Fruit fly (Drosophila melanogaster) whole organism, prepupa: Measurements from ENCODE around the gene CG33721.

Experiments used
- Blimp-1 ChIP-seq: fragments of 200-800 bp; sonication (Bioruptor generic); optimal IDR thresholded peaks from 3 replicates; lab custom pipeline; 2017; ENCODE audit warnings: missing biosample characterization, missing genetic modification characterization, mild to moderate bottlenecking, moderate library complexity, missing genetic modification reagents
- CG10631 ChIP-seq: fragments of 200-800 bp; sonication (Bioruptor generic); optimal IDR thresholded peaks from 2 replicates; lab custom pipeline; 2016; ENCODE audit warnings: missing biosample characterization, missing genetic modification characterization
- CG10669 ChIP-seq: fragments of 200-800 bp; sonication (Bioruptor generic); optimal IDR thresholded peaks from 3 replicates; lab custom pipeline; 2018; ENCODE audit warnings: missing biosample characterization, mild to moderate bottlenecking, missing genetic modification characterization, moderate library complexity
- CG11294 ChIP-seq: fragments of 200-800 bp; sonication (Bioruptor generic); IDR thresholded peaks from 2 replicates; pipeline ENCODE4 v1.3.6; 2022; ENCODE audit warnings: missing biosample characterization, missing genetic modification characterization
- CG11762 ChIP-seq: fragments of 200-800 bp; sonication (Bioruptor generic); optimal IDR thresholded peaks from 3 replicates; lab custom pipeline; 2016; ENCODE audit warnings: missing biosample characterization, missing genetic modification characterization; ENCODE audit not compliant: insufficient read depth
- CG11902 ChIP-seq: fragments of 200-800 bp; sonication (Bioruptor generic); optimal IDR thresholded peaks from 3 replicates; lab custom pipeline; 2016; ENCODE audit warnings: missing biosample characterization, missing genetic modification characterization
- CG15336 ChIP-seq: fragments of 200-800 bp; sonication (Bioruptor generic); IDR thresholded peaks from 2 replicates; pipeline ENCODE4 v1.3.6; 2022; ENCODE audit warnings: missing biosample characterization, missing genetic modification characterization
- CG1621 ChIP-seq: fragments of 200-800 bp; sonication (Bioruptor generic); optimal IDR thresholded peaks from 3 replicates; lab custom pipeline; 2018; ENCODE audit warnings: missing biosample characterization, mild to moderate bottlenecking, missing genetic modification characterization
- CG16779 ChIP-seq: fragments of 200-800 bp; sonication (Bioruptor generic); optimal IDR thresholded peaks from 3 replicates; lab custom pipeline; 2017; ENCODE audit warnings: missing biosample characterization, mild to moderate bottlenecking, missing genetic modification characterization
- CG31627 ChIP-seq: fragments of 200-800 bp; sonication (Bioruptor generic); optimal IDR thresholded peaks from 3 replicates; lab custom pipeline; 2016; ENCODE audit warnings: missing biosample characterization, missing genetic modification characterization
- CG34406 ChIP-seq: fragments of 200-800 bp; sonication (Bioruptor generic); optimal IDR thresholded peaks from 3 replicates; lab custom pipeline; 2016; ENCODE audit warnings: missing biosample characterization, missing genetic modification characterization
- CG3919 ChIP-seq: fragments of 200-800 bp; sonication (Bioruptor generic); optimal IDR thresholded peaks from 3 replicates; lab custom pipeline; 2016; ENCODE audit warnings: missing biosample characterization, missing genetic modification characterization
- CG6163 ChIP-seq: fragments of 200-800 bp; sonication (Bioruptor generic); IDR thresholded peaks from 3 replicates; pipeline ENCODE4 v1.3.6; 2022; ENCODE audit warnings: missing biosample characterization, missing genetic modification characterization
- CG6276 ChIP-seq: fragments of 200-800 bp; sonication (Bioruptor generic); optimal IDR thresholded peaks from 2 replicates; lab custom pipeline; 2017; ENCODE audit warnings: missing biosample characterization, mild to moderate bottlenecking, missing genetic modification characterization
- CG6792 ChIP-seq: fragments of 200-800 bp; sonication (Bioruptor generic); optimal IDR thresholded peaks from 3 replicates; lab custom pipeline; 2016; ENCODE audit warnings: missing biosample characterization, missing genetic modification characterization
- CG6808 ChIP-seq: fragments of 200-800 bp; sonication (Bioruptor generic); optimal IDR thresholded peaks from 3 replicates; lab custom pipeline; 2017; ENCODE audit warnings: missing biosample characterization, missing genetic modification characterization, mild to moderate bottlenecking, moderate library complexity, missing genetic modification reagents
- CG6854 ChIP-seq: fragments of 200-800 bp; sonication (Bioruptor generic); optimal IDR thresholded peaks from 2 replicates; lab custom pipeline; 2017; ENCODE audit warnings: missing biosample characterization, mild to moderate bottlenecking, missing genetic modification characterization
- CG7368 ChIP-seq: fragments of 200-800 bp; sonication (Bioruptor generic); optimal IDR thresholded peaks from 3 replicates; lab custom pipeline; 2016; ENCODE audit warnings: missing biosample characterization, missing genetic modification characterization
- CG8119 ChIP-seq: fragments of 200-800 bp; sonication (Bioruptor generic); IDR thresholded peaks from 3 replicates; pipeline ENCODE4 v1.3.6; 2022; ENCODE audit warnings: missing biosample characterization, missing genetic modification characterization
- CG8319 ChIP-seq: fragments of 200-800 bp; sonication (Bioruptor generic); optimal IDR thresholded peaks from 3 replicates; lab custom pipeline; 2016; ENCODE audit warnings: missing biosample characterization, missing genetic modification characterization
- CG8632 ChIP-seq: fragments of 200-800 bp; sonication (Bioruptor generic); optimal IDR thresholded peaks from 3 replicates; lab custom pipeline; 2016; ENCODE audit warnings: missing biosample characterization, missing genetic modification characterization
- CG9139 ChIP-seq: fragments of 200-800 bp; sonication (Bioruptor generic); optimal IDR thresholded peaks from 3 replicates; lab custom pipeline; 2017; ENCODE audit warnings: missing biosample characterization, mild to moderate bottlenecking, missing genetic modification characterization
- Eip75B ChIP-seq: fragments of 200-800 bp; sonication (Bioruptor generic); optimal IDR thresholded peaks from 3 replicates; lab custom pipeline; 2016; ENCODE audit warnings: missing biosample characterization, missing genetic modification characterization
- Eip78C ChIP-seq: fragments of 200-800 bp; sonication (Bioruptor generic); peaks from one replicate; lab custom pipeline; 2016; ENCODE audit warnings: missing biosample characterization, missing genetic modification characterization
- Eip93F ChIP-seq: fragments of 200-800 bp; sonication (Bioruptor generic); optimal IDR thresholded peaks from 2 replicates; lab custom pipeline; 2016; ENCODE audit warnings: missing biosample characterization, mild to moderate bottlenecking, missing genetic modification characterization
- Ets21C ChIP-seq: fragments of 200-800 bp; sonication (Bioruptor generic); optimal IDR thresholded peaks from 3 replicates; lab custom pipeline; 2016; ENCODE audit warnings: missing biosample characterization, missing genetic modification characterization
- Hr39 ChIP-seq: fragments of 200-800 bp; sonication (Bioruptor generic); optimal IDR thresholded peaks from 2 replicates; lab custom pipeline; 2016; ENCODE audit warnings: missing biosample characterization, missing genetic modification characterization
- Hr4 ChIP-seq: fragments of 200-800 bp; sonication (Bioruptor generic); optimal IDR thresholded peaks from 3 replicates; lab custom pipeline; 2016; ENCODE audit warnings: missing biosample characterization, missing genetic modification characterization
- Met ChIP-seq: fragments of 200-800 bp; sonication (Bioruptor generic); optimal IDR thresholded peaks from 3 replicates; lab custom pipeline; 2016; ENCODE audit warnings: missing biosample characterization, missing genetic modification characterization
- OdsH ChIP-seq: fragments of 200-800 bp; sonication (Bioruptor generic); optimal IDR thresholded peaks from 3 replicates; lab custom pipeline; 2016; ENCODE audit warnings: missing biosample characterization, missing genetic modification characterization
- Sox14 ChIP-seq: fragments of 200-800 bp; sonication (Bioruptor generic); optimal IDR thresholded peaks from 3 replicates; lab custom pipeline; 2016; ENCODE audit warnings: missing biosample characterization, missing genetic modification characterization
- achi ChIP-seq: fragments of 200-800 bp; sonication (Bioruptor generic); optimal IDR thresholded peaks from 3 replicates; lab custom pipeline; 2016; ENCODE audit warnings: missing biosample characterization, missing genetic modification characterization
- acj6 ChIP-seq: fragments of 200-800 bp; sonication (Bioruptor generic); optimal IDR thresholded peaks from 3 replicates; lab custom pipeline; 2016; ENCODE audit warnings: missing biosample characterization, missing genetic modification characterization
- cyc ChIP-seq: fragments of 200-800 bp; sonication (Bioruptor generic); optimal IDR thresholded peaks from 3 replicates; lab custom pipeline; 2016; ENCODE audit warnings: missing biosample characterization, missing genetic modification characterization
- dsx ChIP-seq: fragments of 200-800 bp; optimal IDR thresholded peaks from 3 replicates; lab custom pipeline; 2019; ENCODE audit warnings: missing biosample characterization, mild to moderate bottlenecking, missing genetic modification characterization, moderate library complexity; ENCODE audit not compliant: poor library complexity, severe bottlenecking
- eg ChIP-seq: fragments of 200-800 bp; sonication (Bioruptor generic); IDR thresholded peaks from 3 replicates; pipeline ENCODE4 v1.3.6; 2022; ENCODE audit warnings: missing biosample characterization, missing genetic modification characterization
- fd59A ChIP-seq: fragments of 200-800 bp; sonication (Bioruptor generic); optimal IDR thresholded peaks from 2 replicates; lab custom pipeline; 2017; ENCODE audit warnings: missing biosample characterization, mild to moderate bottlenecking, missing genetic modification characterization, missing genetic modification reagents
- fkh ChIP-seq: fragments of 200-800 bp; sonication (Bioruptor generic); optimal IDR thresholded peaks from 3 replicates; lab custom pipeline; 2017; ENCODE audit warnings: missing biosample characterization, mild to moderate bottlenecking, missing genetic modification characterization, moderate library complexity
- net ChIP-seq: fragments of 200-800 bp; sonication (Bioruptor generic); optimal IDR thresholded peaks from 3 replicates; lab custom pipeline; 2016; ENCODE audit warnings: missing biosample characterization, missing genetic modification characterization
- pdm3 ChIP-seq: fragments of 200-800 bp; sonication (Bioruptor generic); optimal IDR thresholded peaks from 3 replicates; lab custom pipeline; 2016; ENCODE audit warnings: missing biosample characterization, missing genetic modification characterization
- salr ChIP-seq, 2 experiments: fragments of 200-800 bp; sonication (Bioruptor generic); optimal IDR thresholded peaks; 3 replicates each; lab custom pipeline; 2016 to 2018; ENCODE audit warnings: missing biosample characterization in 2 of 2, missing genetic modification characterization in 2 of 2, mild to moderate bottlenecking in 1 of 2
- spab ChIP-seq: fragments of 200-800 bp; sonication (Bioruptor generic); optimal IDR thresholded peaks from 2 replicates; lab custom pipeline; 2017; ENCODE audit warnings: missing biosample characterization, mild to moderate bottlenecking, missing genetic modification characterization, missing genetic modification reagents
- ss ChIP-seq, 2 experiments: fragments of 200-800 bp; sonication (Bioruptor generic); optimal IDR thresholded peaks; 2 replicates in 1 of 2; 3 replicates in 1 of 2; lab custom pipeline; 2017 to 2018; ENCODE audit warnings: mild to moderate bottlenecking in 2 of 2, missing biosample characterization in 2 of 2, missing genetic modification characterization in 2 of 2, moderate library complexity in 1 of 2
- svp ChIP-seq: fragments of 200-800 bp; sonication (Bioruptor generic); peaks from one replicate; lab custom pipeline; 2016; ENCODE audit warnings: missing biosample characterization, missing genetic modification characterization
- topi ChIP-seq: fragments of 200-800 bp; sonication (Bioruptor generic); optimal IDR thresholded peaks from 3 replicates; lab custom pipeline; 2016; ENCODE audit warnings: missing biosample characterization, missing genetic modification characterization

Gene CG33721

DNA sequence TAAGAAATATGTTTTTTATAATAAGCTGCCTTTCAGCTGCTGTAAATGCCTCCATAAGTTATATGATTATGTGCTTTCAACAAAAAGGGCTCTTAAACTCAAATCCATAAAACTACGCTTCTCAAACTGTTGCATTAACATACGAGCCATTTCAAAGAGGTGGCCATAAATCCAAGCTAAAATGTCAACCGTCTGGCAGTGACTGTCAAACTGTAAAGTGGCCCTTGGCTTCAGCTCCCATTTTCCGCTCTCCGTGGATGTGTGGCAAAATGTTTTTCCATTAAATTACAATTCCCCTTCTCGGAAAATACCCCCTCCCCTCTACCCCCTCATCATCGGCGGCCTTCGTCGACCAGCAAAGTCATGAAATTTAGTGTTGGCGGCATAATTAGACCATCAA lies 11.8 kb downstream of the CG33721 start:
- no peak for TF ChIP-seq CG11902 (GFP tag; lab: Kevin White, UChicago)
- no peak for TF ChIP-seq cyc (GFP tag; lab: Kevin White, UChicago)

DNA sequence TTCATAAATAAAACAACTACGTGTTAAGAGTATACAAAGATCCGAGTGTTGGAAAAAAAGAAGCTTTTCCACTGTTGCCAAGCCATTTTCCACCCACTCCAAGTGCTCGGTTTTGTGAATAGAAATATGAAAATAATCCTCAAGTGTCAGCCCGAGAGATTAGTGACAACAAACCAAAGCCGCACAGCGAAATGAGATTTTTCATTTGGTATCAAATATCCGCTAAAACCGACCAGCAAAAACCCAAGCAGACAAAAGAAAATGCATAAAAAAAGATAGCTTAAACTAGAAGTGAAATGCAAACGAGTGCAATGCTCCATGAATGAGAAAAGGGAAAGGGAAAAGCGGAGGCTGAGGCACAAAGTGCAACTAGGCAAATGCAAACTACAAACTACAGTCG lies 20.5 kb downstream of the CG33721 start, which contains the start of gene rdhB:
rdhB (plus strand) TSS at position 301 of the 400 bp plus-strand sequence.
- no peak for TF ChIP-seq CG31627 (GFP tag; lab: Kevin White, UChicago)
- no peak for TF ChIP-seq Blimp-1
- TF ChIP-seq, all 60 proteins: peak for 0

DNA sequence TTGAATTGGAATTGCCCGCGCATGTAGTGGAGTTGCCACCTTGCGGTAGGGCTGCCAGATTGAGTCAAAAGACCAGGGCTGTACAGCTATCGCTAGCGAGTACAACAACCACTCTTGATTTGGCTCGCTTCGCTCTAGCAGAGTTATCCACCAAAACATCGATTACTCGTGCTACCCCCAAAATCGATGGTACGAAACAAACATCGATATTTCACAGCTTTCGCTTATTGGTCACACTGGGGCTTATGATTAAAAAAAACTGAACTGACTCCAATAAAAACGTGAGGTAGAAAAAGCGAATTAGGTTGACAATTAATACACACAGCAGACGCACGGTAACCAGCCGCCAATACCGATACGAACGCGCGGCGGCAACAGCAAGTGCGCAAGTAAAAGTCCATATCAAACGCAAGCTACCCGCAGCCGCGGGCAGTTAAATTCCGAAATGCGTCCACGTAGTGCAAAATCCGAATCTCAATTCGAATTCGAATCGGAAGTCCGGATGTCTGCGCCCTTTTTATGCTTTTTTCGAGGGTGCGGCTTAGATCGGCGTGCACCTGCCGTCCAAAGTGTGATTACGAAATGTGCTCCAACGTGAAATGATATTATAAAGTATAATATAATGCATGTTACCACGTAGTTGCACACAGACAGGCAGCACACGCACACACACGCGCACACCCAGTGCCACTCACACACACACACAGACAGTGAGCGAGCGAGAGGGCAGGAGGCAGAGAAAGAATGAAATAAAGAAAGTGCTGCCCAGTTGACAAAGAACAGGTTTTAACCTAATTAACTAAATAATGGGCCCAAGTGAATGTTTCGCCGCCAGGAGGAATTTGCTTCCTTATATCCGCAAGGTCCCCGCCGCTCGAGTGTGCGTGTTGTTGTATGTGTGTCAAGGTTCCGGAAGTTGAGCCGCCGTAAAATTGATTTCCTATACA lies 25.9 kb downstream of the CG33721 start, which contains the start of gene Sar1:
Sar1 (plus strand) TSS at position 222 of the 947 bp plus-strand sequence.
- TF ChIP-seq Hr4 (GFP tag; lab: Kevin White, UChicago) = no peak
- TF ChIP-seq CG10631 (GFP tag; lab: Kevin White, UChicago) = no peak
- no peak for TF ChIP-seq OdsH (GFP tag; lab: Kevin White, UChicago)
- no peak for TF ChIP-seq pdm3 (GFP tag; lab: Kevin White, UChicago)
- TF ChIP-seq Eip75B (GFP tag; lab: Kevin White, UChicago) = peak; percentile 73
- peak; percentile 44 for TF ChIP-seq svp (GFP tag; lab: Kevin White, UChicago)
- TF ChIP-seq CG34406 (GFP tag; lab: Kevin White, UChicago) = no peak
- TF ChIP-seq CG7368 (GFP tag; lab: Kevin White, UChicago) = no peak
- TF ChIP-seq fd59A (GFP tag; lab: Kevin White, UChicago) = no peak
- no peak for TF ChIP-seq CG8632 (GFP tag; lab: Kevin White, UChicago)
- TF ChIP-seq net = no peak
- TF ChIP-seq CG8319 (GFP tag; lab: Kevin White, UChicago) = no peak
- TF ChIP-seq fkh (GFP tag; lab: Kevin White, UChicago) = no peak
- TF ChIP-seq CG31627 (GFP tag; lab: Kevin White, UChicago) = peak; percentile 2
- no peak for TF ChIP-seq spab
- peak; percentile 1 for TF ChIP-seq CG3919
- TF ChIP-seq CG6163 (GFP tag; lab: Robert Waterston, UW) = no peak
- TF ChIP-seq CG15336 (GFP tag; lab: Robert Waterston, UW) = no peak
- TF ChIP-seq achi (GFP tag; lab: Kevin White, UChicago) = no peak
- peak; percentile 71 for TF ChIP-seq Sox14 (GFP tag; lab: Kevin White, UChicago)
- peak; percentile 96 for TF ChIP-seq Blimp-1
- no peak for TF ChIP-seq Eip93F
- no peak for TF ChIP-seq CG6792 (GFP tag; lab: Kevin White, UChicago)
- TF ChIP-seq Met = peak; percentile 51
- TF ChIP-seq CG8119 (GFP tag; lab: Robert Waterston, UW) = no peak; the same call in 2 of the 3 replicates
- peak; percentile 41 for TF ChIP-seq CG6276 (GFP tag; lab: Kevin White, UChicago)
- no peak for TF ChIP-seq CG9139 (GFP tag; lab: Kevin White, UChicago)
- TF ChIP-seq CG6808 = peak; percentile 58
- TF ChIP-seq CG10669 (GFP tag; lab: Kevin White, UChicago) = no peak
- no peak for TF ChIP-seq acj6
- no peak for TF ChIP-seq dsx (GFP tag; lab: Kevin White, UChicago)
- TF ChIP-seq Hr39 (GFP tag; lab: Kevin White, UChicago) = peak; percentile 17
- TF ChIP-seq CG6854 (GFP tag; lab: Kevin White, UChicago) = peak; percentile 68
- no peak for TF ChIP-seq salr (GFP tag; optimal IDR thresholded peaks at IDR 0.05; lab: Kevin White, UChicago)
- TF ChIP-seq CG16779 = no peak
- TF ChIP-seq Eip78C (GFP tag; lab: Kevin White, UChicago) = peak; percentile 57
- TF ChIP-seq eg (GFP tag; lab: Robert Waterston, UW) = no peak
- TF ChIP-seq topi (GFP tag; lab: Kevin White, UChicago) = no peak
- TF ChIP-seq CG11294 = no peak
- TF ChIP-seq CG11762 = no peak
- TF ChIP-seq cyc (GFP tag; lab: Kevin White, UChicago) = peak; percentile 1
- peak; percentile 62 for TF ChIP-seq CG1621 (tag; lab: Kevin White, UChicago)
- peak; percentile 44 to 60 for TF ChIP-seq ss (GFP tag; optimal IDR thresholded peaks at IDR 0.05; lab: Kevin White, UChicago)
- TF ChIP-seq Ets21C = no peak
